Worm (Caenorhabditis elegans) whole organism, mixed stage, embryonic: ENCODE measurements around the gene F41G3.5.

Experiments used
- elt-1 ChIP-seq: sonication (generic microtip); optimal IDR thresholded peaks from 2 replicates; lab custom pipeline; 2017; ENCODE audit warnings: missing genetic modification characterization, mild to moderate bottlenecking, missing compliant biosample characterization, antibody characterized with exemption, moderate library complexity, borderline replicate concordance; ENCODE audit not compliant: insufficient read depth
- lin-32 ChIP-seq: fragments of 200-800 bp; sonication (Bioruptor generic); optimal IDR thresholded peaks from 2 replicates; lab custom pipeline; 2018; ENCODE audit warnings: mild to moderate bottlenecking, missing genetic modification characterization, missing compliant biosample characterization
- lsy-2 ChIP-seq: fragments of 150-350 bp; optimal IDR thresholded peaks from 2 replicates; lab custom pipeline; 2014; ENCODE audit warnings: missing biosample characterization, missing genetic modification characterization
- mep-1 ChIP-seq: fragments of 150-350 bp; optimal IDR thresholded peaks from 2 replicates; lab custom pipeline; 2017; ENCODE audit warnings: missing biosample characterization, missing genetic modification reagents, missing genetic modification characterization, inconsistent platforms
- nhr-237 ChIP-seq: fragments of 150-350 bp; optimal IDR thresholded peaks from 2 replicates; lab custom pipeline; 2014; ENCODE audit warnings: missing biosample characterization, missing genetic modification characterization
- nhr-28 ChIP-seq: fragments of 150-350 bp; optimal IDR thresholded peaks from 2 replicates; lab custom pipeline; 2014; ENCODE audit warnings: missing biosample characterization, missing genetic modification characterization
- pha-4 ChIP-seq: fragments of 150-350 bp; optimal IDR thresholded peaks from 2 replicates; lab custom pipeline; 2018; ENCODE audit warnings: missing biosample characterization, missing genetic modification reagents, missing genetic modification characterization
- snpc-4 ChIP-seq: fragments of 150-350 bp; optimal IDR thresholded peaks from 2 replicates; lab custom pipeline; 2014; ENCODE audit warnings: missing biosample characterization, missing genetic modification characterization
- unc-62 ChIP-seq: fragments of 150-350 bp; optimal IDR thresholded peaks from 2 replicates; lab custom pipeline; 2014; ENCODE audit warnings: missing biosample characterization, missing genetic modification reagents, missing genetic modification characterization
- ztf-11 ChIP-seq: fragments of 150-350 bp; optimal IDR thresholded peaks from 2 replicates; lab custom pipeline; 2014; ENCODE audit warnings: missing biosample characterization, missing genetic modification characterization

DNA sequence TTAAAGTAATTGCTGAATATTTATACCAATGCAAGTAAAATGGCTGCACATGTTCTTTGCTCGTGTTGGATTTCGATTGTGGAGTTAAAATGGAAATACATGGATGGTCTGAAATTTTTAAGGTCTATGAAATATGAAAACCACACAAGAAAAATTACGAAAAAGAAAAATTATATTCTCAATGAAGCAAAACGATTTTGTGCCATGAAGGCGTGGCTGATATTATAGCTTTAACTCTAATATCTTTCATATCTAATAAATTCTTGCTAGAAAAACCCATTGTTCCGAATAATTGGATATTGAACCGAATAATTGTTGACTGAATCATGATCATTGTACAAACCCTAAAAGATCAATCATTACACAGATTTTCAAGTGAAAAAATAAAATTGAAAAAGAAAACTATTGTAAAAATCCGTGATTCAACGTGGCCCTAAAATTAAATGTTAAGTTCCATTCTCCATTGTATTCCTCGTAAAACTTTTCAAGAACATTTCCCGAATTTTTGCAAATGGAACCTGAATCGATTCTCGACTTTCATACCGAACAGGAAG is 8.2 kb downstream of the F41G3.5 start, which contains the start of the genes srx-95 and fis-1:
- TF ChIP-seq snpc-4 = no peak
- TF ChIP-seq pha-4 = no peak
- TF ChIP-seq nhr-237 (tag; lab: Kevin White, UChicago) = no peak
- no peak for TF ChIP-seq mep-1 (tag; lab: Kevin White, UChicago)
- TF ChIP-seq unc-62 (GFP tag; lab: Kevin White, UChicago) = no peak
- no peak for TF ChIP-seq lin-32 (GFP tag; lab: Kevin White, UChicago)
- no peak for TF ChIP-seq elt-1 (tag; lab: Kevin White, UChicago)
- no peak for TF ChIP-seq lsy-2 (tag; lab: Kevin White, UChicago)
- no peak for TF ChIP-seq nhr-28
- TF ChIP-seq ztf-11 (tag; lab: Kevin White, UChicago) = no peak
